Worm (Caenorhabditis elegans) whole organism, L1 larva: Measurements from ENCODE around the gene msp-32.

ENCODE experiments used
- C16A3.4 ChIP-seq: fragments of 150-350 bp; optimal IDR thresholded peaks from 2 replicates; lab custom pipeline; 2014; ENCODE audit warnings: missing biosample characterization, missing genetic modification characterization
- C34B4.2 ChIP-seq: sonication (generic microtip); optimal IDR thresholded peaks from 2 replicates; lab custom pipeline; 2017; ENCODE audit warnings: mild to moderate bottlenecking, missing genetic modification characterization, missing compliant biosample characterization
- aha-1 ChIP-seq: fragments of 150-350 bp; optimal IDR thresholded peaks from 2 replicates; lab custom pipeline; 2014; ENCODE audit warnings: missing biosample characterization, missing genetic modification characterization
- aly-2 ChIP-seq: fragments of 150-350 bp; optimal IDR thresholded peaks from 2 replicates; lab custom pipeline; 2014; ENCODE audit warnings: missing biosample characterization, missing genetic modification characterization
- ceh-8 ChIP-seq: fragments of 200-800 bp; sonication (Bioruptor generic); optimal IDR thresholded peaks from 2 replicates; lab custom pipeline; 2018; ENCODE audit warnings: mild to moderate bottlenecking, missing genetic modification characterization, moderate library complexity, missing compliant biosample characterization
- ceh-82 ChIP-seq, 3 experiments: fragments of 150-350 bp in 1 of 3; sonication (generic microtip) in 2 of 3; optimal IDR thresholded peaks; 2 replicates each; lab custom pipeline; 2014 to 2017; ENCODE audit warnings: missing biosample characterization in 3 of 3, missing genetic modification characterization in 3 of 3
- ceh-88 ChIP-seq: fragments of 200-800 bp; sonication (Bioruptor generic); IDR thresholded peaks from 2 replicates; pipeline ENCODE4 v1.3.6; 2022; ENCODE audit warnings: missing genetic modification characterization, missing compliant biosample characterization
- ceh-90 ChIP-seq: sonication (generic microtip); optimal IDR thresholded peaks from 2 replicates; lab custom pipeline; 2016; ENCODE audit warnings: missing genetic modification characterization, missing compliant biosample characterization
- ces-1 ChIP-seq: fragments of 150-350 bp; optimal IDR thresholded peaks from 2 replicates; lab custom pipeline; 2014; ENCODE audit warnings: missing biosample characterization, missing genetic modification reagents, missing genetic modification characterization
- dsc-1 ChIP-seq: sonication (generic microtip); optimal IDR thresholded peaks from 2 replicates; lab custom pipeline; 2016; ENCODE audit warnings: mild to moderate bottlenecking, missing genetic modification characterization, missing compliant biosample characterization
- egl-13 ChIP-seq: sonication (generic microtip); optimal IDR thresholded peaks from 2 replicates; lab custom pipeline; 2016; ENCODE audit warnings: missing genotype, missing genetic modification reagents, missing genetic modification characterization, missing compliant biosample characterization
- egl-27 ChIP-seq, 2 experiments: fragments of 150-350 bp in 1 of 2; sonication (generic microtip); optimal IDR thresholded peaks; 3 replicates each; lab custom pipeline; 2017 to 2018; ENCODE audit warnings: missing biosample characterization in 2 of 2, missing genetic modification characterization in 2 of 2, missing genetic modification reagents in 2 of 2
- elt-2 ChIP-seq: sonication (generic microtip); optimal IDR thresholded peaks from 2 replicates; lab custom pipeline; 2016; ENCODE audit warnings: missing genetic modification characterization, mild to moderate bottlenecking, inconsistent platforms, missing compliant biosample characterization, missing genetic modification reagents
- elt-3 ChIP-seq, 6 experiments: fragments of 150-350 bp in 1 of 6; sonication (generic microtip); optimal IDR thresholded peaks; 2 replicates each; lab custom pipeline; 2017 to 2018; ENCODE audit warnings: missing biosample characterization in 6 of 6, missing genetic modification characterization in 6 of 6, inconsistent platforms in 1 of 6
- ets-5 ChIP-seq: fragments of 200-800 bp; sonication (Bioruptor generic); IDR thresholded peaks from 2 replicates; pipeline ENCODE4 v1.3.6; 2022; ENCODE audit warnings: missing genetic modification characterization, missing compliant biosample characterization
- fkh-10 ChIP-seq: sonication (generic microtip); optimal IDR thresholded peaks from 2 replicates; lab custom pipeline; 2017; ENCODE audit warnings: missing biosample characterization, missing genetic modification reagents, missing genetic modification characterization
- isw-1 ChIP-seq: fragments of 200-800 bp; sonication (Bioruptor generic); IDR thresholded peaks from 2 replicates; pipeline ENCODE4 v1.3.6; 2022; ENCODE audit warnings: missing genetic modification characterization, missing compliant biosample characterization
- jun-1 ChIP-seq: fragments of 150-350 bp; optimal IDR thresholded peaks from 2 replicates; lab custom pipeline; 2014; ENCODE audit warnings: missing biosample characterization, missing genetic modification reagents, missing genetic modification characterization
- lin-13 ChIP-seq: fragments of 150-350 bp; optimal IDR thresholded peaks from 2 replicates; lab custom pipeline; 2014; ENCODE audit warnings: missing biosample characterization, missing genetic modification reagents, missing genetic modification characterization
- lin-15B ChIP-seq: fragments of 150-350 bp; sonication (generic microtip); optimal IDR thresholded peaks from 3 replicates; lab custom pipeline; 2014; ENCODE audit warnings: missing biosample characterization, missing genetic modification characterization
- lin-35 ChIP-seq, 2 experiments: fragments of 150-350 bp; optimal IDR thresholded peaks; 2 replicates each; lab custom pipeline; 2014; ENCODE audit warnings: missing biosample characterization in 2 of 2, missing genetic modification characterization in 2 of 2, missing genetic modification reagents in 2 of 2
- lir-3 ChIP-seq: sonication (generic microtip); optimal IDR thresholded peaks from 2 replicates; lab custom pipeline; 2016; ENCODE audit warnings: mild to moderate bottlenecking, missing genetic modification characterization, moderate library complexity, missing compliant biosample characterization; ENCODE audit not compliant: poor library complexity
- lsy-2 ChIP-seq, 2 experiments: fragments of 150-350 bp; optimal IDR thresholded peaks; 2 replicates each; lab custom pipeline; 2014; ENCODE audit warnings: missing biosample characterization in 2 of 2, missing genetic modification characterization in 2 of 2
- mef-2 ChIP-seq: fragments of 150-350 bp; optimal IDR thresholded peaks from 2 replicates; lab custom pipeline; 2014; ENCODE audit warnings: missing biosample characterization, missing genetic modification characterization
- nhr-12 ChIP-seq: sonication (generic microtip); optimal IDR thresholded peaks from 2 replicates; lab custom pipeline; 2017; ENCODE audit warnings: missing biosample characterization, missing genetic modification characterization
- nhr-28 ChIP-seq: fragments of 150-350 bp; optimal IDR thresholded peaks from 2 replicates; lab custom pipeline; 2014; ENCODE audit warnings: missing biosample characterization, missing genetic modification characterization
- nhr-47 ChIP-seq: sonication (generic microtip); optimal IDR thresholded peaks from 2 replicates; lab custom pipeline; 2016; ENCODE audit warnings: mild to moderate bottlenecking, missing genetic modification characterization, moderate library complexity, missing compliant biosample characterization
- nhr-71 ChIP-seq: sonication (generic microtip); optimal IDR thresholded peaks from 2 replicates; lab custom pipeline; 2016; ENCODE audit warnings: mild to moderate bottlenecking, missing genetic modification characterization, moderate library complexity, missing compliant biosample characterization
- nhr-76 ChIP-seq: sonication (generic microtip); optimal IDR thresholded peaks from 2 replicates; lab custom pipeline; 2017; ENCODE audit warnings: missing biosample characterization, missing genetic modification characterization
- nhr-84 ChIP-seq: sonication (generic microtip); optimal IDR thresholded peaks from 2 replicates; lab custom pipeline; 2017; ENCODE audit warnings: missing biosample characterization, missing genetic modification characterization
- nhr-85 ChIP-seq: sonication (generic microtip); peaks from one replicate; lab custom pipeline; 2016; ENCODE audit warnings: missing genetic modification characterization, inconsistent platforms, missing compliant biosample characterization
- pag-3 ChIP-seq: sonication (generic microtip); optimal IDR thresholded peaks from 2 replicates; lab custom pipeline; 2017; ENCODE audit warnings: missing genetic modification characterization, mild to moderate bottlenecking, missing compliant biosample characterization, antibody characterized with exemption, borderline replicate concordance; ENCODE audit not compliant: insufficient read depth
- pqm-1 ChIP-seq: sonication (generic microtip); optimal IDR thresholded peaks from 3 replicates; lab custom pipeline; 2017; ENCODE audit warnings: missing biosample characterization, missing genetic modification characterization
- snpc-4 ChIP-seq: fragments of 150-350 bp; optimal IDR thresholded peaks from 2 replicates; lab custom pipeline; 2014; ENCODE audit warnings: missing biosample characterization, missing genetic modification characterization
- snu-23 ChIP-seq: sonication (generic microtip); optimal IDR thresholded peaks from 2 replicates; lab custom pipeline; 2016; ENCODE audit warnings: missing genetic modification characterization, missing compliant biosample characterization
- sox-4 ChIP-seq: sonication (generic microtip); optimal IDR thresholded peaks from 2 replicates; lab custom pipeline; 2016; ENCODE audit warnings: missing genetic modification characterization, missing compliant biosample characterization
- sptf-1 ChIP-seq: fragments of 150-350 bp; optimal IDR thresholded peaks from 2 replicates; lab custom pipeline; 2014; ENCODE audit warnings: missing biosample characterization, missing genetic modification characterization
- swsn-7 ChIP-seq: sonication (generic microtip); optimal IDR thresholded peaks from 2 replicates; lab custom pipeline; 2016; ENCODE audit warnings: missing genetic modification characterization, missing compliant biosample characterization
- tbx-2 ChIP-seq: sonication (generic microtip); optimal IDR thresholded peaks from 2 replicates; lab custom pipeline; 2016; ENCODE audit warnings: missing genetic modification characterization, missing compliant biosample characterization
- tlp-1 ChIP-seq: fragments of 150-350 bp; optimal IDR thresholded peaks from 2 replicates; lab custom pipeline; 2014; ENCODE audit warnings: missing biosample characterization, missing genetic modification characterization
- unc-130 ChIP-seq: fragments of 150-350 bp; optimal IDR thresholded peaks from 2 replicates; lab custom pipeline; 2017; ENCODE audit warnings: missing biosample characterization, missing genetic modification characterization, inconsistent platforms
- unc-30 ChIP-seq: sonication (generic microtip); optimal IDR thresholded peaks from 2 replicates; lab custom pipeline; 2017; ENCODE audit warnings: missing biosample characterization, missing genetic modification characterization
- unc-62 ChIP-seq: fragments of 150-350 bp; optimal IDR thresholded peaks from 2 replicates; lab custom pipeline; 2014; ENCODE audit warnings: missing biosample characterization, missing genetic modification reagents, missing genetic modification characterization
- vab-15 ChIP-seq: sonication (generic microtip); optimal IDR thresholded peaks from 2 replicates; lab custom pipeline; 2017; ENCODE audit warnings: missing genotype, mild to moderate bottlenecking, missing genetic modification characterization, missing compliant biosample characterization
- xbp-1 ChIP-seq: sonication (generic microtip); optimal IDR thresholded peaks from 2 replicates; lab custom pipeline; 2016; ENCODE audit warnings: missing genetic modification characterization, missing compliant biosample characterization
- zag-1 ChIP-seq: fragments of 150-350 bp; optimal IDR thresholded peaks from 2 replicates; lab custom pipeline; 2014; ENCODE audit warnings: missing biosample characterization, missing genetic modification characterization
- ztf-11 ChIP-seq, 2 experiments: sonication (generic microtip); optimal IDR thresholded peaks; 2 replicates each; lab custom pipeline; 2016 to 2017; ENCODE audit warnings: missing genetic modification characterization in 2 of 2, missing biosample characterization in 1 of 2, missing compliant biosample characterization in 1 of 2
- ztf-4 ChIP-seq: fragments of 150-350 bp; optimal IDR thresholded peaks from 2 replicates; lab custom pipeline; 2014; ENCODE audit warnings: missing biosample characterization, missing genetic modification characterization

msp-32 gene

DNA sequence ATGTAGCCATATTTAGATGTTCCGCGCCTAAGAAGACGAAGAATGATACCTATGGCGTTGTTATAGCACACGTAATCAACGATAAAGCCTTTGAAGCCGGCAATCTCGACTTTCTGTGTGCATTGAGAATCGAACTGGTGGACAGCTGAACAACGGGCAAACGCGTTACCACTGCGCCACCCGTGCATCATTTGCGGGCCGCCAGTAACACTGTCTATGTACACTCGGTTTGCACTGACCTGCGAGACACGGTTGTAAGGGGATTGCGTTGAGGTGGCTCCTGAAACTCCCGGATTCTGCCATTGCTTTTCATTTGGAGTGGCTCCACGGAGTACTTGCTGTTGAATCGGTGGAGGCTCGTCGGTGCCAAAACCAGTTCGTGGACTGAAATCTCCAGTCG, 43.8 kb downstream of the msp-32 start (continued):
- TF ChIP-seq nhr-76 (tag; lab: Kevin White, UChicago) (no peak), nhr-71 (peak; percentile 57), lsy-2 (tag; optimal IDR thresholded peaks at IDR 0.05; lab: Kevin White, UChicago) (peak; percentile 6 to 28), C16A3.4 (peak; percentile 72)

DNA sequence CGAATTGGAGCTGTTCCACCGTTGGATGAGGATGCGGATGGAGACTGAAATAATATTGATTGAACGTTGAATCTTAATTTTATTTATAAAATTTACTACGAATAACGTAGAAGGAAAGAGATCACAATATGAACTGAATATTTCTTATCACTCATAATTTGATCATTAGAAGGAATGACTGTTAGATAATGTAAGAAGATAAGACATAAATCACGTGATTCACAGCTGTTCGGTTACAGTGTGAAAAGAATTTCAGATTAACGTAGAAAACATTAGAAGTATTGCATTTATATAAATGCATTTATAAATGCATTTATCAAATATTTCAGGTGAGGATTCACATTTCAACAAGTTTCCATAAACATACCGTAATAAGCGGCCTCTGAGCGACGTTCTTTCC, 44.2 kb downstream of the msp-32 start:
- TF ChIP-seq ztf-4 (tag; lab: Kevin White, UChicago) = no peak
- TF ChIP-seq tlp-1 (tag; lab: Kevin White, UChicago) = peak; percentile 83
- no peak for TF ChIP-seq nhr-47 (tag; lab: Kevin White, UChicago)
- TF ChIP-seq elt-2 (tag; lab: Kevin White, UChicago) = peak; percentile 94
- TF ChIP-seq snpc-4 (tag; lab: Kevin White, UChicago) = no peak
- TF ChIP-seq elt-3 (tag; optimal IDR thresholded peaks at IDR 0.05; lab: Kevin White, UChicago) = peak in 1 of 6 experiments; percentile 32
- no peak for TF ChIP-seq ceh-8

DNA sequence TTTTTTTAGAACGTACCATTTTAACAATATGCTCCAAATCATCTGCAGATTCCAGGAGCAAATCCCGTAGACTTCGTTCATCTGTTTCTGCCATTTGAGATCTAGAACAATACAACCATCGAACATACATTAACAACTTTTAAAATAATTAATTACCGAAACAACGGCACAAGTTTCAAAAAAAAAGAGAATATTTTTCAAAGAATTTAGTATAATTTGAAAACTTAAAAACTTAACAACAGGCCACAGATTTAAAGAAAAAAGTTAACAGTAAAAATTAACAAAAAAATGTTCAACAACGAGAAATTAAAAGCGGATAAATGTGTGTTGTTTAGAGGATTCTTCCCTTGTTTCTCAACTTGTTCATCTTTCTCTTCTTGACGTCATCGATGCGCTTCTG, 45.2 kb downstream of the msp-32 start, which contains the start of gene mdt-4:
Gene mdt-4, minus strand, starts transcription at position 101 of the 400 bp plus-strand sequence.
- TF ChIP-seq aha-1 (tag; lab: Kevin White, UChicago) (no peak), tbx-2 (tag; lab: Kevin White, UChicago) (no peak), C34B4.2 (tag; lab: Kevin White, UChicago) (no peak), lin-15B (no peak), snu-23 (GFP tag; lab: Kevin White, UChicago) (no peak), sptf-1 (tag; lab: Kevin White, UChicago) (no peak), jun-1 (no peak), ceh-90 (no peak), aly-2 (no peak), egl-27 (tag; optimal IDR thresholded peaks at IDR 0.05; lab: Kevin White, UChicago) (no peak), swsn-7 (tag; lab: Kevin White, UChicago) (no peak), ztf-4 (tag; lab: Kevin White, UChicago) (no peak), mef-2 (tag; lab: Kevin White, UChicago) (no peak), nhr-12 (no peak)
- TF ChIP-seq, all 84 proteins: peak for 0

DNA sequence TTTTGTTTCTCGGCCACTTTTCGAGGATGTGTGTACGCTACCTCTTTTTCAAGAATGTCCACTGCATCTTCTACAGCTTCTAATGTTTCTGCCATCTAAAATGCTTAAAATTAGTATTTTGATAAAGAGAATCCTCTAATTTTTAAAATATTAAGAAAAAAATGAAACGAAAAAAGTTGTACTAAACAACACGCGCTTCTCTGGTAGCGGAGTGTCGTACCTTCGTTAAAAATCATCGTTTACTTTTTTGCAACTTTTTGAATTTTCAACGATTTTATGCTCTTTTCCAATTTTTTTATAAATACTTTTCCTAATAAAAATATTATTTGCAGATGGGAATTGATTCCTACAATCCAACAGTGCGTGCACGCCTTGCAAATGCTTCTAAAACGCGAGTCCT, 47.1 kb downstream of the msp-32 start, which contains the start of the genes gldi-11 and ZK546.2:
Gene gldi-11, minus strand, starts transcription at position 95 of the 400 bp plus-strand sequence.
Gene ZK546.2, plus strand, starts transcription at position 333 of the 400 bp plus-strand sequence.
- TF ChIP-seq xbp-1 (no peak), nhr-28 (tag; lab: Kevin White, UChicago) (no peak), lin-35 (GFP tag; optimal IDR thresholded peaks at IDR 0.05; lab: Kevin White, UChicago) (peak in 1 of 2 experiments; percentile 31), sox-4 (tag; lab: Kevin White, UChicago) (no peak), unc-130 (no peak), egl-13 (tag; lab: Kevin White, UChicago) (no peak), aly-2 (no peak), unc-62 (GFP tag; lab: Kevin White, UChicago) (no peak), nhr-85 (tag; lab: Kevin White, UChicago) (no peak), mef-2 (tag; lab: Kevin White, UChicago) (no peak), nhr-12 (no peak), ceh-88 (GFP tag; lab: Robert Waterston, UW) (no peak), zag-1 (tag; lab: Kevin White, UChicago) (no peak), egl-27 (tag; optimal IDR thresholded peaks at IDR 0.05; lab: Kevin White, UChicago) (no peak), unc-30 (tag; lab: Kevin White, UChicago) (no peak), isw-1 (no peak), ztf-11 (tag; optimal IDR thresholded peaks at IDR 0.05; lab: Kevin White, UChicago) (no peak), ceh-82 (tag; optimal IDR thresholded peaks at IDR 0.05; lab: Kevin White, UChicago) (no peak), fkh-10 (GFP tag; lab: Kevin White, UChicago) (no peak), vab-15 (tag; lab: Kevin White, UChicago) (no peak), pqm-1 (tag; lab: Kevin White, UChicago) (no peak), lir-3 (tag; lab: Kevin White, UChicago) (no peak), lin-13 (GFP tag; lab: Kevin White, UChicago) (no peak), dsc-1 (tag; lab: Kevin White, UChicago) (no peak), pag-3 (tag; lab: Kevin White, UChicago) (no peak), ets-5 (GFP tag; lab: Robert Waterston, UW) (no peak), C34B4.2 (tag; lab: Kevin White, UChicago) (no peak), nhr-47 (tag; lab: Kevin White, UChicago) (no peak), nhr-84 (tag; lab: Kevin White, UChicago) (no peak), lin-15B (no peak), ces-1 (GFP tag; lab: Kevin White, UChicago) (no peak), jun-1 (no peak), sptf-1 (tag; lab: Kevin White, UChicago) (no peak), nhr-76 (tag; lab: Kevin White, UChicago) (no peak)
